Worm (Caenorhabditis elegans) whole organism, late embryonic: ENCODE data around the gene sfa-1.
A peak's percentile ranks its signal among the peaks of the same experiment; 100 is the strongest.

Experiments
- C08G9.2 ChIP-seq: sonication (generic microtip); optimal IDR thresholded peaks from 2 replicates; lab custom pipeline; 2016; ENCODE audit warnings: mild to moderate bottlenecking, missing genetic modification characterization, moderate library complexity, missing compliant biosample characterization
- F13H6.1 ChIP-seq: sonication (generic microtip); optimal IDR thresholded peaks from 2 replicates; lab custom pipeline; 2016; ENCODE audit warnings: missing genetic modification characterization, missing compliant biosample characterization
- K09A11.1 ChIP-seq: sonication (generic microtip); optimal IDR thresholded peaks from 2 replicates; lab custom pipeline; 2017; ENCODE audit warnings: antibody characterized with exemption, mild to moderate bottlenecking, missing genetic modification characterization, missing compliant biosample characterization; ENCODE audit not compliant: insufficient read depth
- Y22D7AL.16 ChIP-seq: sonication (generic microtip); optimal IDR thresholded peaks from 2 replicates; lab custom pipeline; 2016; ENCODE audit warnings: missing genetic modification characterization, missing compliant biosample characterization
- ceh-2 ChIP-seq: sonication (generic microtip); optimal IDR thresholded peaks from 2 replicates; lab custom pipeline; 2016; ENCODE audit warnings: missing genotype, missing genetic modification characterization, missing compliant biosample characterization
- ceh-22 ChIP-seq: sonication (generic microtip); optimal IDR thresholded peaks from 2 replicates; lab custom pipeline; 2017; ENCODE audit warnings: missing biosample characterization, missing genetic modification characterization
- ceh-24 ChIP-seq: sonication (generic microtip); optimal IDR thresholded peaks from 2 replicates; lab custom pipeline; 2016; ENCODE audit warnings: mild to moderate bottlenecking, missing genetic modification characterization, missing compliant biosample characterization
- ceh-30 ChIP-seq: fragments of 150-350 bp; optimal IDR thresholded peaks from 2 replicates; lab custom pipeline; 2014; ENCODE audit warnings: missing biosample characterization, missing genetic modification characterization
- che-1 ChIP-seq: sonication (generic microtip); optimal IDR thresholded peaks from 2 replicates; lab custom pipeline; 2016; ENCODE audit warnings: mild to moderate bottlenecking, missing genetic modification characterization, missing compliant biosample characterization
- dmd-4 ChIP-seq: sonication (generic microtip); optimal IDR thresholded peaks from 2 replicates; lab custom pipeline; 2016; ENCODE audit warnings: borderline replicate concordance, missing genetic modification characterization, missing compliant biosample characterization
- elt-2 ChIP-seq: sonication (generic microtip); optimal IDR thresholded peaks from 2 replicates; lab custom pipeline; 2016; ENCODE audit warnings: missing genetic modification reagents, missing genetic modification characterization, missing compliant biosample characterization
- eyg-1 ChIP-seq: sonication (generic microtip); optimal IDR thresholded peaks from 2 replicates; lab custom pipeline; 2016; ENCODE audit warnings: missing genotype, missing genetic modification characterization, missing compliant biosample characterization
- fax-1 ChIP-seq: sonication (generic microtip); optimal IDR thresholded peaks from 2 replicates; lab custom pipeline; 2016; ENCODE audit warnings: missing genotype, missing genetic modification characterization, missing compliant biosample characterization
- fkh-10 ChIP-seq: fragments of 150-350 bp; optimal IDR thresholded peaks from 2 replicates; lab custom pipeline; 2014; ENCODE audit warnings: missing biosample characterization, missing genetic modification reagents, missing genetic modification characterization
- fkh-6 ChIP-seq: sonication (generic microtip); optimal IDR thresholded peaks from 2 replicates; lab custom pipeline; 2016; ENCODE audit warnings: missing genetic modification characterization, missing compliant biosample characterization
- hlh-13 ChIP-seq: fragments of 200-800 bp; sonication (Bioruptor generic); optimal IDR thresholded peaks from 2 replicates; lab custom pipeline; 2018; ENCODE audit warnings: mild to moderate bottlenecking, missing genetic modification characterization, missing compliant biosample characterization
- hlh-15 ChIP-seq: sonication (generic microtip); optimal IDR thresholded peaks from 2 replicates; lab custom pipeline; 2016; ENCODE audit warnings: missing genetic modification characterization, missing compliant biosample characterization
- hlh-6 ChIP-seq: sonication (generic microtip); optimal IDR thresholded peaks from 2 replicates; lab custom pipeline; 2016; ENCODE audit warnings: missing genotype, missing genetic modification characterization, missing compliant biosample characterization
- hlh-8 ChIP-seq: sonication (generic microtip); optimal IDR thresholded peaks from 2 replicates; lab custom pipeline; 2016; ENCODE audit warnings: missing genotype, missing genetic modification characterization, missing compliant biosample characterization
- lim-6 ChIP-seq: sonication (generic microtip); optimal IDR thresholded peaks from 2 replicates; lab custom pipeline; 2016; ENCODE audit warnings: missing genetic modification characterization, missing compliant biosample characterization
- lin-11 ChIP-seq: fragments of 200-800 bp; sonication (Bioruptor generic); optimal IDR thresholded peaks from 2 replicates; lab custom pipeline; 2018; ENCODE audit warnings: mild to moderate bottlenecking, missing genetic modification characterization, missing compliant biosample characterization
- mec-3 ChIP-seq: sonication (generic microtip); optimal IDR thresholded peaks from 2 replicates; lab custom pipeline; 2016; ENCODE audit warnings: borderline replicate concordance, missing genetic modification characterization, missing compliant biosample characterization
- nhr-11 ChIP-seq: fragments of 150-350 bp; optimal IDR thresholded peaks from 2 replicates; lab custom pipeline; 2014; ENCODE audit warnings: missing biosample characterization, missing genetic modification characterization
- npax-4 ChIP-seq: sonication (generic microtip); optimal IDR thresholded peaks from 2 replicates; lab custom pipeline; 2016; ENCODE audit warnings: missing genetic modification characterization, missing compliant biosample characterization
- pha-2 ChIP-seq: sonication (generic microtip); optimal IDR thresholded peaks from 2 replicates; lab custom pipeline; 2017; ENCODE audit warnings: mild to moderate bottlenecking, missing genetic modification characterization, missing compliant biosample characterization
- pqm-1 ChIP-seq: sonication (generic microtip); optimal IDR thresholded peaks from 2 replicates; lab custom pipeline; 2016; ENCODE audit warnings: missing genetic modification characterization, missing compliant biosample characterization
- pros-1 ChIP-seq: fragments of 150-350 bp; optimal IDR thresholded peaks from 2 replicates; lab custom pipeline; 2014; ENCODE audit warnings: missing biosample characterization, missing genetic modification reagents, missing genetic modification characterization
- ref-2 ChIP-seq: sonication (generic microtip); optimal IDR thresholded peaks from 2 replicates; lab custom pipeline; 2016; ENCODE audit warnings: missing genetic modification characterization, missing compliant biosample characterization
- rnt-1 ChIP-seq: sonication (generic microtip); optimal IDR thresholded peaks from 2 replicates; lab custom pipeline; 2016; ENCODE audit warnings: missing genetic modification characterization, missing compliant biosample characterization
- sdc-2 ChIP-seq: sonication (generic microtip); optimal IDR thresholded peaks from 2 replicates; lab custom pipeline; 2016; ENCODE audit warnings: missing genotype, missing genetic modification characterization, missing compliant biosample characterization
- sox-2 ChIP-seq: fragments of 200-800 bp; sonication (Bioruptor generic); IDR thresholded peaks from 2 replicates; pipeline ENCODE4 v1.3.6; 2022; ENCODE audit warnings: missing genetic modification reagents, missing genetic modification characterization, missing compliant biosample characterization
- sox-4 ChIP-seq: sonication (generic microtip); optimal IDR thresholded peaks from 2 replicates; lab custom pipeline; 2017; ENCODE audit warnings: mild to moderate bottlenecking, missing genetic modification characterization, inconsistent platforms, missing compliant biosample characterization
- syd-9 ChIP-seq: sonication (generic microtip); optimal IDR thresholded peaks from 2 replicates; lab custom pipeline; 2016; ENCODE audit warnings: mild to moderate bottlenecking, missing genetic modification characterization, moderate library complexity, missing compliant biosample characterization
- unc-3 ChIP-seq, 2 experiments: fragments of 200-800 bp in 1 of 2; sonication (Bioruptor generic) in 1 of 2; sonication (generic microtip) in 1 of 2; conservative IDR thresholded peaks in 1 of 2; optimal IDR thresholded peaks in 1 of 2; 2 replicates each; pipeline versions ENCODE4 v1.3.6 to Lab custom; 2016 to 2022; ENCODE audit warnings: missing compliant biosample characterization in 2 of 2, missing genetic modification characterization in 2 of 2, missing genetic modification reagents in 1 of 2
- unc-55 ChIP-seq: sonication (generic microtip); optimal IDR thresholded peaks from 2 replicates; lab custom pipeline; 2017; ENCODE audit warnings: missing biosample characterization, missing genetic modification reagents, missing genetic modification characterization
- zip-5 ChIP-seq: sonication (generic microtip); optimal IDR thresholded peaks from 2 replicates; lab custom pipeline; 2016; ENCODE audit warnings: missing genetic modification characterization, missing compliant biosample characterization
- ztf-16 ChIP-seq: sonication (generic microtip); optimal IDR thresholded peaks from 2 replicates; lab custom pipeline; 2017; ENCODE audit warnings: missing genetic modification characterization, missing compliant biosample characterization

sfa-1 gene

ce11 chrIV:17087384-17088099, 23.2 kb downstream of the sfa-1 start, which contains the start of the genes snx-13 and snr-1 (continued):
- TF ChIP-seq hlh-13 (GFP tag; lab: Kevin White, UChicago) (peak; percentile 71), npax-4 (tag; lab: Kevin White, UChicago) (peak; percentile 64), F13H6.1 (tag; lab: Kevin White, UChicago) (peak; percentile 93), pros-1 (no peak), unc-55 (GFP tag; lab: Kevin White, UChicago) (no peak), che-1 (tag; lab: Kevin White, UChicago) (peak; percentile 83), pqm-1 (tag; lab: Kevin White, UChicago) (peak; percentile 89), rnt-1 (tag; lab: Kevin White, UChicago) (peak; percentile 94), fkh-10 (GFP tag; lab: Kevin White, UChicago) (no peak), lim-6 (tag; lab: Kevin White, UChicago) (peak; percentile 96), hlh-6 (tag; lab: Kevin White, UChicago) (peak; percentile 55), hlh-15 (tag; lab: Kevin White, UChicago) (peak; percentile 97), fkh-6 (tag; lab: Kevin White, UChicago) (peak; percentile 42), fax-1 (tag; lab: Kevin White, UChicago) (peak; percentile 96), sox-2 (GFP tag; lab: Robert Waterston, UW) (peak; percentile 45), hlh-8 (tag; lab: Kevin White, UChicago) (peak; percentile 97), pha-2 (tag; lab: Kevin White, UChicago) (peak; percentile 94), sox-4 (peak; percentile 71), sdc-2 (peak; percentile 68), Y22D7AL.16 (tag; lab: Kevin White, UChicago) (peak; percentile 84), ceh-30 (tag; lab: Kevin White, UChicago) (no peak), lin-11 (tag; lab: Kevin White, UChicago) (peak; percentile 80), ref-2 (peak; percentile 98), unc-3 (GFP tag; conservative IDR thresholded peaks at IDR 0.05; lab: Robert Waterston, UW) (peak; percentile 72; the same call in 1 of the 2 replicates), unc-3 (tag; optimal IDR thresholded peaks at IDR 0.05; lab: Kevin White, UChicago) (peak; percentile 96), nhr-11 (tag; lab: Kevin White, UChicago) (no peak)

DNA sequence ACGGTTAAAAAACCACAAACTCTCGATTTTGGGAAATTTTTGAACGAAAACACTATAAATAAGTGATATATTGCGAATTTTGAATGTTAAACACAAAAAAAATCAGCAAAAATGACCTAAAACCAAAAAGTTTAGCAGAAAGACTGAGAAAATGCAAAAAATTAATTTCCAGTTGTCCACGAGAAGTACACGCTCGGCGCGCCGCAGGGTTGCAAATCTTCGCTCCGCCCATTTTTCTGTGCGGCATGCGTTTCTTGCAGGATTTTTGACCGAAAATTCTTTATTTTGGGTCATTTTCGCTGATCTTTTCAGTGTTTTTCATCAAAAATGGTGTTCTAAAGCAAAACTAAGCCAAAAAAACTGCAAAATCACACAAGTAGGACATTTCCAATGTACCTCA, 25.9 kb downstream of the sfa-1 start:
- TF ChIP-seq sox-4: no peak
- no peak for TF ChIP-seq hlh-8 (tag; lab: Kevin White, UChicago)
- no peak for TF ChIP-seq pros-1
- no peak for TF ChIP-seq ztf-16 (tag; lab: Kevin White, UChicago)
- no peak for TF ChIP-seq ceh-22 (tag; lab: Kevin White, UChicago)

DNA sequence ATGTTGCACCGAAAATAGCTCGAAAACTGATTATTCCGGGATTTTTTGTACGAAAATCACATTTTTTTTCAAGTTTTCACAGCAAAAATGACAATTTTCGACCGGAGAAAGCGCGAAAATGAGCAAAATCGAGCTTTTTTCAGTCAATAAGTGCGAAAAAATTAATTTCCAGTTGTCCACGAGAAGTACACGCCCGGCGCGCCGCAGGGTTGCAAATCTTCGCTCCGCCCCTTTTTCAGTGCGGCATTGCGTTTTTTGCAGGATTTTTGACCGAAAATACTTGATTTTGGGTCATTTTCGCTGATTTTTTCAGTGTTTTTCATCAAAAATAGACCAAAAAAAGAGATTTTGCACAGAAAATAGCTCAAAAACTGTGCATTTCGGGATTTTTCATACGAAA, 26.5 kb downstream of the sfa-1 start:
- TF ChIP-seq elt-2 (tag; lab: Kevin White, UChicago) (no peak), ceh-30 (tag; lab: Kevin White, UChicago) (no peak), lim-6 (tag; lab: Kevin White, UChicago) (no peak), eyg-1 (no peak), ceh-2 (tag; lab: Kevin White, UChicago) (no peak), ceh-24 (no peak), unc-3 (GFP tag; conservative IDR thresholded peaks at IDR 0.05; lab: Robert Waterston, UW) (no peak), unc-3 (tag; optimal IDR thresholded peaks at IDR 0.05; lab: Kevin White, UChicago) (no peak), fkh-6 (tag; lab: Kevin White, UChicago) (no peak), dmd-4 (no peak), ceh-22 (tag; lab: Kevin White, UChicago) (no peak), hlh-13 (GFP tag; lab: Kevin White, UChicago) (no peak), lin-11 (tag; lab: Kevin White, UChicago) (no peak), fkh-10 (GFP tag; lab: Kevin White, UChicago) (no peak), K09A11.1 (tag; lab: Kevin White, UChicago) (no peak), pqm-1 (tag; lab: Kevin White, UChicago) (no peak), zip-5 (tag; lab: Kevin White, UChicago) (no peak), C08G9.2 (no peak), syd-9 (tag; lab: Kevin White, UChicago) (no peak), mec-3 (tag; lab: Kevin White, UChicago) (no peak)
